Worm (Caenorhabditis elegans) whole organism, L1 larva: ENCODE data around the gene cnc-10.

Experiments
- C04F5.9 ChIP-seq: sonication (generic microtip); optimal IDR thresholded peaks from 2 replicates; lab custom pipeline; 2016; ENCODE audit warnings: missing genetic modification characterization, missing compliant biosample characterization
- C16A3.4 ChIP-seq: fragments of 150-350 bp; optimal IDR thresholded peaks from 2 replicates; lab custom pipeline; 2014; ENCODE audit warnings: missing biosample characterization, missing genetic modification characterization
- Y116A8C.19 ChIP-seq: sonication (generic microtip); optimal IDR thresholded peaks from 2 replicates; lab custom pipeline; 2016; ENCODE audit warnings: missing compliant biosample characterization, missing genetic modification characterization, borderline replicate concordance
- aha-1 ChIP-seq: fragments of 150-350 bp; optimal IDR thresholded peaks from 2 replicates; lab custom pipeline; 2014; ENCODE audit warnings: missing biosample characterization, missing genetic modification characterization
- ama-1 ChIP-seq: fragments of 150-350 bp; optimal IDR thresholded peaks from 2 replicates; lab custom pipeline; 2014
- blmp-1 ChIP-seq: fragments of 150-350 bp; optimal IDR thresholded peaks from 2 replicates; lab custom pipeline; 2014; ENCODE audit warnings: missing biosample characterization, missing genetic modification characterization
- ceh-8 ChIP-seq: fragments of 200-800 bp; sonication (Bioruptor generic); optimal IDR thresholded peaks from 2 replicates; lab custom pipeline; 2018; ENCODE audit warnings: mild to moderate bottlenecking, missing genetic modification characterization, moderate library complexity, missing compliant biosample characterization
- ceh-88 ChIP-seq: fragments of 200-800 bp; sonication (Bioruptor generic); IDR thresholded peaks from 2 replicates; pipeline ENCODE4 v1.3.6; 2022; ENCODE audit warnings: missing genetic modification characterization, missing compliant biosample characterization
- ces-1 ChIP-seq: fragments of 150-350 bp; optimal IDR thresholded peaks from 2 replicates; lab custom pipeline; 2014; ENCODE audit warnings: missing biosample characterization, missing genetic modification reagents, missing genetic modification characterization
- dpl-1 ChIP-seq, 3 experiments: fragments of 150-350 bp in 2 of 3; sonication (generic microtip) in 1 of 3; optimal IDR thresholded peaks; 2 replicates each; lab custom pipeline; 2014 to 2017; ENCODE audit warnings: missing biosample characterization in 3 of 3, missing genetic modification characterization in 3 of 3, missing genetic modification reagents in 3 of 3
- dsc-1 ChIP-seq: sonication (generic microtip); optimal IDR thresholded peaks from 2 replicates; lab custom pipeline; 2016; ENCODE audit warnings: mild to moderate bottlenecking, missing genetic modification characterization, missing compliant biosample characterization
- efl-3 ChIP-seq: fragments of 200-800 bp; sonication (Bioruptor generic); optimal IDR thresholded peaks from 2 replicates; lab custom pipeline; 2018; ENCODE audit warnings: mild to moderate bottlenecking, missing genetic modification characterization, missing compliant biosample characterization
- egl-13 ChIP-seq: sonication (generic microtip); optimal IDR thresholded peaks from 2 replicates; lab custom pipeline; 2016; ENCODE audit warnings: missing genotype, missing genetic modification reagents, missing genetic modification characterization, missing compliant biosample characterization
- egl-27 ChIP-seq, 2 experiments: fragments of 150-350 bp in 1 of 2; sonication (generic microtip); optimal IDR thresholded peaks; 3 replicates each; lab custom pipeline; 2017 to 2018; ENCODE audit warnings: missing biosample characterization in 2 of 2, missing genetic modification characterization in 2 of 2, missing genetic modification reagents in 2 of 2
- ets-5 ChIP-seq: fragments of 200-800 bp; sonication (Bioruptor generic); IDR thresholded peaks from 2 replicates; pipeline ENCODE4 v1.3.6; 2022; ENCODE audit warnings: missing genetic modification characterization, missing compliant biosample characterization
- fkh-4 ChIP-seq: sonication (generic microtip); optimal IDR thresholded peaks from 2 replicates; lab custom pipeline; 2016; ENCODE audit warnings: missing compliant biosample characterization, missing genetic modification characterization, borderline replicate concordance
- fkh-8 ChIP-seq: sonication (generic microtip); optimal IDR thresholded peaks from 2 replicates; lab custom pipeline; 2016; ENCODE audit warnings: mild to moderate bottlenecking, missing genetic modification characterization, missing compliant biosample characterization
- fos-1 ChIP-seq: fragments of 150-350 bp; optimal IDR thresholded peaks from 2 replicates; lab custom pipeline; 2014; ENCODE audit warnings: missing biosample characterization, missing genetic modification characterization
- hlh-4 ChIP-seq: sonication (generic microtip); optimal IDR thresholded peaks from 2 replicates; lab custom pipeline; 2016; ENCODE audit warnings: mild to moderate bottlenecking, missing genetic modification characterization, missing compliant biosample characterization
- irx-1 ChIP-seq: sonication (generic microtip); optimal IDR thresholded peaks from 2 replicates; lab custom pipeline; 2016; ENCODE audit warnings: missing genetic modification characterization, missing compliant biosample characterization
- isw-1 ChIP-seq: fragments of 200-800 bp; sonication (Bioruptor generic); IDR thresholded peaks from 2 replicates; pipeline ENCODE4 v1.3.6; 2022; ENCODE audit warnings: missing genetic modification characterization, missing compliant biosample characterization
- jun-1 ChIP-seq: fragments of 150-350 bp; optimal IDR thresholded peaks from 2 replicates; lab custom pipeline; 2014; ENCODE audit warnings: missing biosample characterization, missing genetic modification reagents, missing genetic modification characterization
- lin-13 ChIP-seq: fragments of 150-350 bp; optimal IDR thresholded peaks from 2 replicates; lab custom pipeline; 2014; ENCODE audit warnings: missing biosample characterization, missing genetic modification reagents, missing genetic modification characterization
- lin-14 ChIP-seq: fragments of 200-800 bp; sonication (Bioruptor generic); optimal IDR thresholded peaks from 2 replicates; lab custom pipeline; 2018; ENCODE audit warnings: mild to moderate bottlenecking, missing genetic modification characterization, moderate library complexity, missing compliant biosample characterization
- lir-3 ChIP-seq: sonication (generic microtip); optimal IDR thresholded peaks from 2 replicates; lab custom pipeline; 2016; ENCODE audit warnings: mild to moderate bottlenecking, missing genetic modification characterization, moderate library complexity, missing compliant biosample characterization; ENCODE audit not compliant: poor library complexity
- lsy-2 ChIP-seq, 2 experiments: fragments of 150-350 bp; optimal IDR thresholded peaks; 2 replicates each; lab custom pipeline; 2014; ENCODE audit warnings: missing biosample characterization in 2 of 2, missing genetic modification characterization in 2 of 2
- mab-9 ChIP-seq: fragments of 200-800 bp; sonication (Bioruptor generic); IDR thresholded peaks from 2 replicates; pipeline ENCODE4 v1.3.6; 2022; ENCODE audit warnings: missing genetic modification reagents, missing genetic modification characterization, missing compliant biosample characterization
- mdl-1 ChIP-seq, 2 experiments: fragments of 150-350 bp; optimal IDR thresholded peaks; 2 replicates each; lab custom pipeline; 2014 to 2017; ENCODE audit warnings: missing biosample characterization in 2 of 2, missing genetic modification characterization in 2 of 2, inconsistent platforms in 1 of 2
- mep-1 ChIP-seq: fragments of 150-350 bp; optimal IDR thresholded peaks from 2 replicates; lab custom pipeline; 2014; ENCODE audit warnings: missing biosample characterization, missing genetic modification characterization
- nhr-20 ChIP-seq: sonication (generic microtip); optimal IDR thresholded peaks from 2 replicates; lab custom pipeline; 2016; ENCODE audit warnings: mild to moderate bottlenecking, missing genetic modification characterization, missing compliant biosample characterization
- nhr-237 ChIP-seq: fragments of 150-350 bp; optimal IDR thresholded peaks from 2 replicates; lab custom pipeline; 2014; ENCODE audit warnings: missing biosample characterization, missing genetic modification characterization
- nhr-28 ChIP-seq: fragments of 150-350 bp; optimal IDR thresholded peaks from 2 replicates; lab custom pipeline; 2014; ENCODE audit warnings: missing biosample characterization, missing genetic modification characterization
- nhr-47 ChIP-seq: sonication (generic microtip); optimal IDR thresholded peaks from 2 replicates; lab custom pipeline; 2016; ENCODE audit warnings: mild to moderate bottlenecking, missing genetic modification characterization, moderate library complexity, missing compliant biosample characterization
- nhr-76 ChIP-seq: sonication (generic microtip); optimal IDR thresholded peaks from 2 replicates; lab custom pipeline; 2017; ENCODE audit warnings: missing biosample characterization, missing genetic modification characterization
- nhr-77 ChIP-seq: fragments of 150-350 bp; optimal IDR thresholded peaks from 2 replicates; lab custom pipeline; 2014; ENCODE audit warnings: missing biosample characterization, missing genetic modification characterization
- nhr-84 ChIP-seq: sonication (generic microtip); optimal IDR thresholded peaks from 2 replicates; lab custom pipeline; 2017; ENCODE audit warnings: missing biosample characterization, missing genetic modification characterization
- nhr-90 ChIP-seq: sonication (generic microtip); optimal IDR thresholded peaks from 2 replicates; lab custom pipeline; 2016; ENCODE audit warnings: mild to moderate bottlenecking, missing genetic modification characterization, missing compliant biosample characterization; ENCODE audit not compliant: poor library complexity
- pax-3 ChIP-seq: fragments of 200-800 bp; sonication (Bioruptor generic); optimal IDR thresholded peaks from 2 replicates; lab custom pipeline; 2018; ENCODE audit warnings: mild to moderate bottlenecking, missing genetic modification characterization, moderate library complexity, missing compliant biosample characterization
- sox-4 ChIP-seq: sonication (generic microtip); optimal IDR thresholded peaks from 2 replicates; lab custom pipeline; 2016; ENCODE audit warnings: missing genetic modification characterization, missing compliant biosample characterization
- sptf-1 ChIP-seq: fragments of 150-350 bp; optimal IDR thresholded peaks from 2 replicates; lab custom pipeline; 2014; ENCODE audit warnings: missing biosample characterization, missing genetic modification characterization
- sup-37 ChIP-seq: fragments of 200-800 bp; sonication (Bioruptor generic); optimal IDR thresholded peaks from 2 replicates; lab custom pipeline; 2018; ENCODE audit warnings: mild to moderate bottlenecking, missing genetic modification characterization, missing compliant biosample characterization
- swsn-7 ChIP-seq: sonication (generic microtip); optimal IDR thresholded peaks from 2 replicates; lab custom pipeline; 2016; ENCODE audit warnings: missing genetic modification characterization, missing compliant biosample characterization
- tbx-2 ChIP-seq: sonication (generic microtip); optimal IDR thresholded peaks from 2 replicates; lab custom pipeline; 2016; ENCODE audit warnings: missing genetic modification characterization, missing compliant biosample characterization
- unc-130 ChIP-seq: fragments of 150-350 bp; optimal IDR thresholded peaks from 2 replicates; lab custom pipeline; 2017; ENCODE audit warnings: missing biosample characterization, missing genetic modification characterization, inconsistent platforms
- ztf-4 ChIP-seq: fragments of 150-350 bp; optimal IDR thresholded peaks from 2 replicates; lab custom pipeline; 2014; ENCODE audit warnings: missing biosample characterization, missing genetic modification characterization

The cnc-10 gene

ce11 chrV:11206467-11206866, 23.4 kb downstream of the cnc-10 start:
- TF ChIP-seq nhr-90 (tag; lab: Kevin White, UChicago), result no peak
- no peak for TF ChIP-seq tbx-2 (tag; lab: Kevin White, UChicago)
- no peak for TF ChIP-seq dpl-1 (GFP tag; optimal IDR thresholded peaks at IDR 0.05; lab: Kevin White, UChicago)
- no peak for TF ChIP-seq mdl-1 (tag; optimal IDR thresholded peaks at IDR 0.05; lab: Kevin White, UChicago)
- no peak for TF ChIP-seq nhr-28 (tag; lab: Kevin White, UChicago)
- TF ChIP-seq lir-3 (tag; lab: Kevin White, UChicago), result no peak
- TF ChIP-seq lin-13 (GFP tag; lab: Kevin White, UChicago), result no peak
- TF ChIP-seq hlh-4 (tag; lab: Kevin White, UChicago), result no peak
- no peak for TF ChIP-seq isw-1 (GFP tag; lab: Robert Waterston, UW)
- TF ChIP-seq nhr-237 (tag; lab: Kevin White, UChicago), result no peak
- TF ChIP-seq lsy-2 (tag; optimal IDR thresholded peaks at IDR 0.05; lab: Kevin White, UChicago), result no peak
- no peak for TF ChIP-seq jun-1 (tag; lab: Kevin White, UChicago)
- TF ChIP-seq unc-130 (tag; lab: Kevin White, UChicago), result no peak
- no peak for TF ChIP-seq fkh-4 (tag; lab: Kevin White, UChicago)
- TF ChIP-seq, all 84 proteins: peak for 0

- TF ChIP-seq lir-3 (tag; lab: Kevin White, UChicago) (no peak), pax-3 (peak; percentile 17), nhr-47 (tag; lab: Kevin White, UChicago) (no peak), mdl-1 (tag; optimal IDR thresholded peaks at IDR 0.05; lab: Kevin White, UChicago) (no peak), ztf-4 (tag; lab: Kevin White, UChicago) (no peak), nhr-28 (tag; lab: Kevin White, UChicago) (no peak), isw-1 (GFP tag; lab: Robert Waterston, UW) (no peak), ceh-8 (GFP tag; lab: Kevin White, UChicago) (peak; percentile 32), ama-1 (no peak), blmp-1 (tag; lab: Kevin White, UChicago) (peak; percentile 40), sptf-1 (tag; lab: Kevin White, UChicago) (no peak), sup-37 (GFP tag; lab: Kevin White, UChicago) (no peak), dsc-1 (tag; lab: Kevin White, UChicago) (peak; percentile 95), fkh-8 (tag; lab: Kevin White, UChicago) (peak; percentile 44), nhr-90 (tag; lab: Kevin White, UChicago) (no peak), ets-5 (GFP tag; lab: Robert Waterston, UW) (no peak), irx-1 (tag; lab: Kevin White, UChicago) (no peak), sox-4 (no peak), efl-3 (GFP tag; lab: Kevin White, UChicago) (no peak), Y116A8C.19 (tag; lab: Kevin White, UChicago) (no peak)
- TF ChIP-seq, all 84 proteins: peak for 5
Observed at ce11 chrV:11209452-11210188, 26.6 kb downstream of the cnc-10 start.

- TF ChIP-seq nhr-47 (tag; lab: Kevin White, UChicago), result peak; percentile 45
- TF ChIP-seq nhr-28 (tag; lab: Kevin White, UChicago), result no peak
- peak; percentile 4 for TF ChIP-seq nhr-20
- no peak for TF ChIP-seq hlh-4 (tag; lab: Kevin White, UChicago)
- no peak for TF ChIP-seq Y116A8C.19 (tag; lab: Kevin White, UChicago)
- TF ChIP-seq pax-3, result peak; percentile 47
- no peak for TF ChIP-seq blmp-1 (tag; lab: Kevin White, UChicago)
- no peak for TF ChIP-seq ces-1 (GFP tag; lab: Kevin White, UChicago)
- no peak for TF ChIP-seq nhr-77 (tag; lab: Kevin White, UChicago)
- TF ChIP-seq fos-1, result no peak
- TF ChIP-seq mab-9 (GFP tag; lab: Robert Waterston, UW), result no peak
- no peak for TF ChIP-seq nhr-76 (tag; lab: Kevin White, UChicago)
- peak; percentile 70 for TF ChIP-seq fkh-8 (tag; lab: Kevin White, UChicago)
- TF ChIP-seq egl-13, result no peak
- no peak for TF ChIP-seq lir-3 (tag; lab: Kevin White, UChicago)
- no peak for TF ChIP-seq nhr-84 (tag; lab: Kevin White, UChicago)
- no peak for TF ChIP-seq swsn-7 (tag; lab: Kevin White, UChicago)
- TF ChIP-seq isw-1 (GFP tag; lab: Robert Waterston, UW), result no peak
- no peak for TF ChIP-seq C04F5.9 (tag; lab: Kevin White, UChicago)
- no peak for TF ChIP-seq aha-1 (tag; lab: Kevin White, UChicago)
- no peak for TF ChIP-seq C16A3.4 (tag; lab: Kevin White, UChicago)
- TF ChIP-seq ceh-8 (GFP tag; lab: Kevin White, UChicago), result no peak
- TF ChIP-seq ztf-4 (tag; lab: Kevin White, UChicago), result no peak
- no peak for TF ChIP-seq mep-1
- no peak for TF ChIP-seq ceh-88
- no peak for TF ChIP-seq nhr-90 (tag; lab: Kevin White, UChicago)
- TF ChIP-seq egl-27 (tag; optimal IDR thresholded peaks at IDR 0.05; lab: Kevin White, UChicago), result no peak
- no peak for TF ChIP-seq lin-14 (GFP tag; lab: Kevin White, UChicago)
Observed at ce11 chrV:11211323-11211722, 28.3 kb downstream of the cnc-10 start.
